Fruit fly (Drosophila melanogaster) S2 (cell line): ENCODE data around the gene CG45060.

Experiments
- CG8478 ChIP-seq: fragments of >200 bp; optimal IDR thresholded peaks from 2 replicates; lab custom pipeline; 2018
- CTCF ChIP-seq, 2 experiments: fragments of >200 bp; optimal IDR thresholded peaks; 2 replicates each; lab custom pipeline; 2018

DNA sequence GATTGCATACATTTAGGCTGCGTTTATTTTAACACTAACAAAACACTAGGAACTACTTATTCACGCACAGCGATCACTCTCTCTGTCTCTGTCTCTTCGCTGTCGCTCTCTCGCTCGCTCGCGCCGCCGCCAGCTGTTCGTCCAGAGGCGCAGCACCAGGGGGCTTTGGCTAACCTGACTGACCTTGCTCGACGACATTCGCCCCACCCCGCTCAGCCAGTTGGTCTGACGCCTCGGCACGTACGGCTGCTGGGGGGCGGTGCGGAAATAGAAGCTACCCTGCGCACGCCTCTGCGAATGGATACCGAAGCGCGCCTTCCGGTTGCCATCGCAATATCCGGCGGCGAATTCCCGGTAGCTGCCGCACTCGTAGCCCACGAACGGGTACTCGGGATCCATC lies 41.0 kb upstream of the CG45060 start:
- TF ChIP-seq CG8478 (lab: Kevin White, UChicago) (no peak), CTCF (optimal IDR thresholded peaks at IDR 0.05; lab: Kevin White, UChicago) (no peak)
